Fruit fly (Drosophila melanogaster): ENCODE data around the gene CG12259.

The CG12259 gene

dm6 chr3R:27946555-27947204 lies 25.8 kb upstream of the CG12259 start (continued):
- TF ChIP-seq zfh2 (GFP tag; optimal IDR thresholded peaks at IDR 0.05), result no peak
- peak; percentile 91 for TF ChIP-seq bigmax (GFP tag; optimal IDR thresholded peaks at IDR 0.05)
- peak; percentile 67 for TF ChIP-seq sd (tag; optimal IDR thresholded peaks at IDR 0.05)
- TF ChIP-seq dmrt11E (tag; optimal IDR thresholded peaks at IDR 0.05), result peak; percentile 8
- TF ChIP-seq gem (tag; optimal IDR thresholded peaks at IDR 0.05), result peak; percentile 16
- no peak for TF ChIP-seq shn (GFP tag; optimal IDR thresholded peaks at IDR 0.05)
- peak; percentile 46 for TF ChIP-seq CG1529 (GFP tag; optimal IDR thresholded peaks at IDR 0.05)
- peak; percentile 33 for TF ChIP-seq fd64A (GFP tag; optimal IDR thresholded peaks at IDR 0.05)
- TF ChIP-seq Bgb (GFP tag; IDR thresholded peaks at IDR 0.05; ENCODE audit: partially characterized antibody), result no peak

dm6 chr3R:27945398-27945797 lies 24.5 kb upstream of the CG12259 start:
- TF ChIP-seq sens (GFP tag) (peak; percentile 23), CG12769 (tag; optimal IDR thresholded peaks at IDR 0.05) (no peak)

- peak; percentile 40 for TF ChIP-seq lilli (GFP tag; optimal IDR thresholded peaks at IDR 0.05)
- TF ChIP-seq Gug (GFP tag; IDR thresholded peaks at IDR 0.05), result peak; percentile 82
- no peak for TF ChIP-seq eve (GFP tag; optimal IDR thresholded peaks at IDR 0.05)
- TF ChIP-seq CoRest (tag; optimal IDR thresholded peaks at IDR 0.05), result peak; percentile 61
- no peak for TF ChIP-seq vfl (GFP tag; optimal IDR thresholded peaks at IDR 0.05)
- no peak for TF ChIP-seq Hr51 (GFP tag; optimal IDR thresholded peaks at IDR 0.05)
- no peak for TF ChIP-seq maf-S (GFP tag; optimal IDR thresholded peaks at IDR 0.05)
- peak; percentile 76 for TF ChIP-seq sens (GFP tag)
- peak; percentile 70; the same call in 1 of the 3 replicates for TF ChIP-seq zfh1 (GFP tag; IDR thresholded peaks at IDR 0.05)
- TF ChIP-seq CG30020 (tag; optimal IDR thresholded peaks at IDR 0.05), result peak; percentile 27
- peak; percentile 95 for TF ChIP-seq CG16813 (GFP tag; IDR thresholded peaks at IDR 0.05; ENCODE audit: partially characterized antibody)
- TF ChIP-seq grn (GFP tag; optimal IDR thresholded peaks at IDR 0.05), result no peak
- TF ChIP-seq hbn (GFP tag; IDR thresholded peaks at IDR 0.05; ENCODE audit: partially characterized antibody), result peak; percentile 86
- peak; percentile 71 for TF ChIP-seq dysf (GFP tag; IDR thresholded peaks at IDR 0.05)
- no peak for TF ChIP-seq emc (GFP tag; optimal IDR thresholded peaks at IDR 0.05)
- no peak for TF ChIP-seq ab (GFP tag; optimal IDR thresholded peaks at IDR 0.05)
- peak; percentile 80 for TF ChIP-seq unc-4 (GFP tag; IDR thresholded peaks at IDR 0.05; ENCODE audit: partially characterized antibody)
- TF ChIP-seq CG33213 (GFP tag; optimal IDR thresholded peaks at IDR 0.05), result no peak
- TF ChIP-seq CG10979 (tag; optimal IDR thresholded peaks at IDR 0.05), result no peak
- TF ChIP-seq zf30C (GFP tag; optimal IDR thresholded peaks at IDR 0.05), result no peak
- peak; percentile 5 for TF ChIP-seq Sin3A (optimal IDR thresholded peaks at IDR 0.05)
- peak; percentile 49; the same call in 1 of the 2 replicates for TF ChIP-seq Taf1 (GFP tag; IDR thresholded peaks at IDR 0.05)
- TF ChIP-seq gem (tag; optimal IDR thresholded peaks at IDR 0.05), result peak; percentile 78
- TF ChIP-seq H2.0 (GFP tag; IDR thresholded peaks at IDR 0.05), result peak; percentile 45
- TF ChIP-seq nerfin-2 (GFP tag; IDR thresholded peaks at IDR 0.05; ENCODE audit: partially characterized antibody), result peak; percentile 90
- no peak for TF ChIP-seq CG3407 (GFP tag; optimal IDR thresholded peaks at IDR 0.05)
- no peak for TF ChIP-seq Atf-2 (GFP tag; optimal IDR thresholded peaks at IDR 0.05)
- TF ChIP-seq Usf (GFP tag; optimal IDR thresholded peaks at IDR 0.05), result peak; percentile 41
- TF ChIP-seq CG2120 (GFP tag; optimal IDR thresholded peaks at IDR 0.05), result peak; percentile 44
- peak; percentile 66 for TF ChIP-seq E2f2 (GFP tag; IDR thresholded peaks at IDR 0.05)
- no peak for TF ChIP-seq gsb (GFP tag; IDR thresholded peaks at IDR 0.05)
- TF ChIP-seq otp (GFP tag; IDR thresholded peaks at IDR 0.05), result no peak
- TF ChIP-seq tio (GFP tag; optimal IDR thresholded peaks at IDR 0.05), result no peak
- TF ChIP-seq Fer3 (tag; optimal IDR thresholded peaks at IDR 0.05), result peak; percentile 39
- TF ChIP-seq CG15073 (GFP tag; optimal IDR thresholded peaks at IDR 0.05), result no peak
- TF ChIP-seq CG12942 (GFP tag; optimal IDR thresholded peaks at IDR 0.05), result peak; percentile 15
Measured at dm6 chr3R:27937752-27938694, 17.1 kb upstream of the CG12259 start, which contains the start of the genes NSD and BOD1. Gene NSD (minus strand): TSS chr3R:27937853. Gene BOD1 (plus strand): TSS chr3R:27938245.

Data from whole organism, embryonic.